Fruit fly (Drosophila melanogaster): ENCODE results near the gene Alg14.

Gene Alg14

dm6 chrX:15482236-15482660, 10.3 kb downstream of the Alg14 start, which contains the start of gene CG6340:
Gene CG6340 (plus strand): TSS chrX:15482374.
- no peak for TF ChIP-seq Pif1A (GFP tag; optimal IDR thresholded peaks at IDR 0.05)
- TF ChIP-seq CG14655 (GFP tag; optimal IDR thresholded peaks at IDR 0.05) = no peak
- no peak for TF ChIP-seq D1 (tag; optimal IDR thresholded peaks at IDR 0.05)
- TF ChIP-seq Ets98B (GFP tag; IDR thresholded peaks at IDR 0.05) = no peak
- peak; percentile 37 for TF ChIP-seq CG8159 (tag; optimal IDR thresholded peaks at IDR 0.05)
- TF ChIP-seq CG17806 (tag; optimal IDR thresholded peaks at IDR 0.05) = no peak
- no peak for TF ChIP-seq CG12605 (GFP tag; IDR thresholded peaks at IDR 0.05)
- no peak for TF ChIP-seq CG32121 (GFP tag; IDR thresholded peaks at IDR 0.05)
- no peak for TF ChIP-seq CG34367 (tag; optimal IDR thresholded peaks at IDR 0.05)
- TF ChIP-seq rn (GFP tag; IDR thresholded peaks at IDR 0.05) = no peak
- TF ChIP-seq CG9948 (tag; optimal IDR thresholded peaks at IDR 0.05) = no peak
- TF ChIP-seq Snoo (tag; optimal IDR thresholded peaks at IDR 0.05) = no peak
- TF ChIP-seq CG13204 (GFP tag; optimal IDR thresholded peaks at IDR 0.05) = no peak
- TF ChIP-seq fd96Ca (GFP tag; IDR thresholded peaks at IDR 0.05) = no peak
- no peak for TF ChIP-seq gl (tag; optimal IDR thresholded peaks at IDR 0.05)
- TF ChIP-seq CG15710 (tag; optimal IDR thresholded peaks at IDR 0.05) = peak; percentile 17
- TF ChIP-seq CG10348 (GFP tag; IDR thresholded peaks at IDR 0.05) = no peak
- no peak for TF ChIP-seq Pif1B (GFP tag; optimal IDR thresholded peaks at IDR 0.05)
- TF ChIP-seq CG4496 (GFP tag; IDR thresholded peaks at IDR 0.05) = 0 out of 3 replicates have a peak, but pooled peaks have one; percentile 18
- peak; percentile 6 for TF ChIP-seq CG8301 (tag; optimal IDR thresholded peaks at IDR 0.05)
- TF ChIP-seq EcR (GFP tag; optimal IDR thresholded peaks at IDR 0.05) = no peak

dm6 chrX:15483010-15483802, 11.2 kb downstream of the Alg14 start:
- no peak for TF ChIP-seq CG9948 (tag; optimal IDR thresholded peaks at IDR 0.05)
- TF ChIP-seq CG14655 (GFP tag; optimal IDR thresholded peaks at IDR 0.05) = no peak
- no peak for TF ChIP-seq CG34367 (tag; optimal IDR thresholded peaks at IDR 0.05)
- TF ChIP-seq Snoo (tag; optimal IDR thresholded peaks at IDR 0.05) = no peak
- TF ChIP-seq CG13204 (GFP tag; optimal IDR thresholded peaks at IDR 0.05) = peak; percentile 16

dm6 chrX:15484451-15485032, 12.6 kb downstream of the Alg14 start:
- TF ChIP-seq CG17806 (tag; optimal IDR thresholded peaks at IDR 0.05) (no peak), rn (GFP tag; IDR thresholded peaks at IDR 0.05) (no peak), CG4496 (GFP tag; IDR thresholded peaks at IDR 0.05) (no peak), EcR (GFP tag; optimal IDR thresholded peaks at IDR 0.05) (no peak), Pif1B (GFP tag; optimal IDR thresholded peaks at IDR 0.05) (no peak), CG8301 (tag; optimal IDR thresholded peaks at IDR 0.05) (no peak), CG12605 (GFP tag; IDR thresholded peaks at IDR 0.05) (no peak), CG10348 (GFP tag; IDR thresholded peaks at IDR 0.05) (no peak), Pif1A (GFP tag; optimal IDR thresholded peaks at IDR 0.05) (no peak), Ets98B (GFP tag; IDR thresholded peaks at IDR 0.05) (no peak)

dm6 chrX:15486682-15487081, 14.7 kb downstream of the Alg14 start, which contains the start of gene Gmap:
Gene Gmap (plus strand): TSS chrX:15486922.
- TF ChIP-seq CG14655 (GFP tag; optimal IDR thresholded peaks at IDR 0.05) (no peak), CG15710 (tag; optimal IDR thresholded peaks at IDR 0.05) (no peak), CG8301 (tag; optimal IDR thresholded peaks at IDR 0.05) (no peak), gl (tag; optimal IDR thresholded peaks at IDR 0.05) (no peak), CG34367 (tag; optimal IDR thresholded peaks at IDR 0.05) (no peak), CG9948 (tag; optimal IDR thresholded peaks at IDR 0.05) (no peak), CG12605 (GFP tag; IDR thresholded peaks at IDR 0.05) (no peak), CG17806 (tag; optimal IDR thresholded peaks at IDR 0.05) (no peak), Pif1B (GFP tag; optimal IDR thresholded peaks at IDR 0.05) (no peak), fd96Ca (GFP tag; IDR thresholded peaks at IDR 0.05) (no peak), Pif1A (GFP tag; optimal IDR thresholded peaks at IDR 0.05) (no peak), CG13204 (GFP tag; optimal IDR thresholded peaks at IDR 0.05) (no peak), CG10348 (GFP tag; IDR thresholded peaks at IDR 0.05) (no peak), Ets98B (GFP tag; IDR thresholded peaks at IDR 0.05) (no peak), EcR (GFP tag; optimal IDR thresholded peaks at IDR 0.05) (no peak), CG4496 (GFP tag; IDR thresholded peaks at IDR 0.05) (no peak), CG8159 (tag; optimal IDR thresholded peaks at IDR 0.05) (no peak)

dm6 chrX:15490519-15490918, 18.6 kb downstream of the Alg14 start:
- TF ChIP-seq CG13204 (GFP tag; optimal IDR thresholded peaks at IDR 0.05) (no peak), CG32121 (GFP tag; IDR thresholded peaks at IDR 0.05) (no peak), D1 (tag; optimal IDR thresholded peaks at IDR 0.05) (no peak), fd96Ca (GFP tag; IDR thresholded peaks at IDR 0.05) (no peak), CG9948 (tag; optimal IDR thresholded peaks at IDR 0.05) (no peak), Pif1B (GFP tag; optimal IDR thresholded peaks at IDR 0.05) (no peak)
